Worm (Caenorhabditis elegans): Measurements from ENCODE around the gene sru-28.

Gene sru-28

DNA sequence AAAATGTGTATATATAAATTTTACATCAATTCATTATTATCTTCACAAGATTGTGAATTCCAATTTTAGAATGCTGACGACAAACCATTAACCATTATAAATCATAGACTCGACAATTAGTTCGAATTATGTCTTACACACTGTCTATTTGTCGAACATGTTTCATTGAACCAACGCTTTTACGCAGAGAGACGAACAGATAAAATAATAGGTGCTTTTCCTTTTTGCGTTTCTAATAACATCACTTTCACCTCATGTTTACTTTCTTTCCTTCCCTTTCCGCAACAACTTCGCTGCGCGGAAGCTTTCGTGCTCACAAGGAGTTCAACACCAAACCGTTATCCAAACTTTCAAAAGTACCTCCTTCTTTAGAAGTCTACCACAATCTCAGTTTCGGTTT is 41.7 kb downstream of the sru-28 start, which contains the start of gene F52F10.2:
F52F10.2 (plus strand) TSS at position 301 of the 400 bp plus-strand sequence.
- TF ChIP-seq Y5F2A.4 (GFP tag; optimal IDR thresholded peaks at IDR 0.05) (no peak), dmd-9 (GFP tag; IDR thresholded peaks at IDR 0.05) (no peak), Y48G9A.11 (GFP tag; IDR thresholded peaks at IDR 0.05) (no peak), mdt-29 (GFP tag; IDR thresholded peaks at IDR 0.05) (no peak), dmd-6 (GFP tag; IDR thresholded peaks at IDR 0.05) (no peak), madf-5 (GFP tag; IDR thresholded peaks at IDR 0.05) (no peak)

DNA sequence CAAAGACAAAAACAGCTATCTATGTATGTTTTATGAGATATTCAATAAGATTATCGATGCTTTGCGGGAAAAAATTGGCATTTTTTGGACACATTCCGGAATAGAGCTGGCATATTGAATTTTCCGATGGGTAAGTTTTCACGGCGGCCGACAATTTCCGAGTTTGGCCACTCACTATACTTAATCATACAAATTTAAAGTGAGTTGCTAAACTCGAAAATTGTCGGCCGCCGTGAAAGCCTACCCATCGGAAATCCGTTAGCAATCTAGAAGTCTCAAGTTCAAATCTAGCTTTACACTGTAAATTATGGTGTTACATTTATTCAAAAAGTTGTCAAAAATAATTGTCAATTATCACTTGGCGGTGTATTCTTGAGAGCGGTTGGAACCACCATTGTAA is 44.6 kb downstream of the sru-28 start:
- TF ChIP-seq aha-1 (tag), result peak; percentile 60
- no peak for TF ChIP-seq lin-38 (GFP tag; IDR thresholded peaks at IDR 0.05)
- TF ChIP-seq F49E8.2 (tag; optimal IDR thresholded peaks at IDR 0.05; ENCODE audit: borderline replicate concordance), result no peak
- TF ChIP-seq arid-1 (GFP tag; conservative IDR thresholded peaks at IDR 0.05), result no peak
- no peak for TF ChIP-seq lir-3 (tag; optimal IDR thresholded peaks at IDR 0.05)
- no peak for TF ChIP-seq mep-1 (tag; optimal IDR thresholded peaks at IDR 0.05)
- no peak for TF ChIP-seq dpl-1 (GFP tag; optimal IDR thresholded peaks at IDR 0.05)

DNA sequence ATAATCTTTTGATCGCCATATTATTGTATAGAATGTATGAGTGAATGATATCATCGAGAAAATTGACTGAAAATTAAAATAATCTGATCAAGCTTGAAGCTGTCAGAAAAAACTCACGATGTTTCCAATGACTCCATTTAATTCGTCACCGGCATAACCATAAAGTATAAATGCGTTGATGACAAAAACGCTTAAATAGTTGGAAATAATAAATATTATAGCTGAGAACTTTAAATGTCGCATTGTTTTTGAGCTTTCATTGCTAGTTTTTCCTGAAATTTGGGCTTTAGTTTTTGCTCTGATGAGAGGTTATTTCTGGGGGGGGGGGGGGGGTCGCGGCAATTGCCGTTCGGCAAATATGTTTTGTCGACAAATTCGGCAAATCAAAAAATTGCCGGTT is 45.0 kb downstream of the sru-28 start:
- TF ChIP-seq unc-62 (GFP tag; optimal IDR thresholded peaks at IDR 0.05 in 1 of 2) (peak in 1 of 2 experiments; percentile 91), unc-62 (tag; optimal IDR thresholded peaks at IDR 0.05) (no peak), nhr-11 (tag; optimal IDR thresholded peaks at IDR 0.05) (no peak)

DNA sequence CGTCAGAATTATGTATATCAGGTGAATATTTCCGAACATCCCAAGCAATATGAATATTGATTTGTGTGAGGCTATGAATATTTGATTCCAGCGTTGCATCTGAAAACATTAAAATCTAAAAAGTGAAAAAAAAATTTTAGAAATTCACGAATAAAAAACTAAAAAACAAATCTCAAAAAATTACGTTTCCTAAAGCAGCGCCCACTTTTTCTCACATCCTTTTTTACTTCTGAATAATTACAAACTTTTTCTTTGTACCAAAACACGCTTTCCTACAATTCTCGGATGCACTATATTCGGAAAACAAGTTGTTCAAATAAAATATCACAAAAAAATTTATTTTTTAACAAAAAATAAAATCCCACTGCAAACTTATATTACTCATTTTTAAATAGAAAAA is 46.9 kb downstream of the sru-28 start, which contains the start of gene srsx-8:
srsx-8 (minus strand) TSS at position 101 of the 400 bp plus-strand sequence.
- TF ChIP-seq nhr-25 (tag; optimal IDR thresholded peaks at IDR 0.05; ENCODE audit: borderline replicate concordance, insufficient read depth) (no peak), nhr-76 (tag; optimal IDR thresholded peaks at IDR 0.05) (no peak), lin-13 (GFP tag; optimal IDR thresholded peaks at IDR 0.05) (no peak), rbr-2 (tag; optimal IDR thresholded peaks at IDR 0.05) (no peak), ztf-11 (tag; optimal IDR thresholded peaks at IDR 0.05) (no peak), hlh-30 (tag; optimal IDR thresholded peaks at IDR 0.05; ENCODE audit: insufficient read depth) (no peak), zfp-2 (tag; optimal IDR thresholded peaks at IDR 0.05) (no peak), duxl-1 (tag; optimal IDR thresholded peaks at IDR 0.05; ENCODE audit: poor library complexity) (no peak), lsy-2 (tag; optimal IDR thresholded peaks at IDR 0.05) (no peak), F44E2.7 (GFP tag; IDR thresholded peaks at IDR 0.05) (no peak), snpc-1.2 (GFP tag; IDR thresholded peaks at IDR 0.05) (no peak), madf-9 (GFP tag; conservative IDR thresholded peaks at IDR 0.05) (no peak), ceh-32 (tag; optimal IDR thresholded peaks at IDR 0.05; ENCODE audit: poor library complexity) (no peak), zip-2 (tag; optimal IDR thresholded peaks at IDR 0.05) (no peak), aha-1 (tag) (no peak)

DNA sequence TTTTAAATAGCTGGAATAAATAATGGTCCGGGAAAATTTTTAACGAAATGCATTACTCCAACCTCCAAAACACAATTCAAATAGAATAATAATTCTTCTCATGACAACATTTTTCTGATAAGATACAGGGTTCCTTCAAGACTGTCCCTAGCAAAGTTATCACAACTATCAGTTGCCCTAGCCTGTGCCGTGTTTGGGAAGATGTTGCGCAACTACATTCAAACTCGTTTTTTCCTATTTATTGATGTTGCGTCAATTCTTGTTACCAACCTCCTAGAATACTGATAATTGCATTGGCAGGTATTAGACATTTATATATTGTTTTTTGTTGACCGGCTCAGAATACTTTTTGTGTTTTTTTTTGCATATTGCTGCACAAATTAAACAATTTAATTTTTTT is 49.0 kb downstream of the sru-28 start:
- TF ChIP-seq daf-19 (GFP tag; conservative IDR thresholded peaks at IDR 0.05) (no peak), dmd-6 (GFP tag; IDR thresholded peaks at IDR 0.05) (no peak), rbr-2 (tag; optimal IDR thresholded peaks at IDR 0.05) (no peak), F49E8.2 (tag; optimal IDR thresholded peaks at IDR 0.05; ENCODE audit: borderline replicate concordance) (no peak), ctbp-1 (GFP tag; IDR thresholded peaks at IDR 0.05) (no peak), arid-1 (GFP tag; conservative IDR thresholded peaks at IDR 0.05) (no peak), zfp-2 (tag; optimal IDR thresholded peaks at IDR 0.05) (no peak), nhr-102 (tag; optimal IDR thresholded peaks at IDR 0.05) (no peak), ceh-82 (tag; optimal IDR thresholded peaks at IDR 0.05) (no peak), set-16 (GFP tag; IDR thresholded peaks at IDR 0.05) (no peak), zag-1 (tag; optimal IDR thresholded peaks at IDR 0.05) (no peak), php-3 (GFP tag; IDR thresholded peaks at IDR 0.05) (no peak), ceh-32 (tag; optimal IDR thresholded peaks at IDR 0.05; ENCODE audit: poor library complexity) (no peak), skn-1 (tag; optimal IDR thresholded peaks at IDR 0.05) (no peak)

Data from whole organism, L4 larva.